Worm (Caenorhabditis elegans): Measurements from ENCODE around the gene mob-3.

- TF ChIP-seq egl-27 (tag; optimal IDR thresholded peaks at IDR 0.05) (no peak), nhr-77 (tag; optimal IDR thresholded peaks at IDR 0.05) (no peak), F37D6.2 (tag; optimal IDR thresholded peaks at IDR 0.05) (no peak), lin-39 (tag; optimal IDR thresholded peaks at IDR 0.05) (no peak)
Measured at ce11 chrIV:7406690-7407089, 17.9 kb upstream of the mob-3 start.
